Worm (Caenorhabditis elegans): ENCODE measurements around the gene C37C3.9.

The C37C3.9 gene

ce11 chrV:7822655-7823054 is 31.8 kb downstream of the C37C3.9 start:
- TF ChIP-seq B0310.2 (tag; optimal IDR thresholded peaks at IDR 0.05) (no peak), tbx-37 (GFP tag; conservative IDR thresholded peaks at IDR 0.05) (no peak), aly-1 (tag; optimal IDR thresholded peaks at IDR 0.05) (no peak), F13C5.2 (tag; optimal IDR thresholded peaks at IDR 0.05) (no peak), hmbx-1 (tag; optimal IDR thresholded peaks at IDR 0.05) (no peak)

ce11 chrV:7820270-7820669 is 34.2 kb downstream of the C37C3.9 start, which contains the start of gene lbp-4:
Gene lbp-4 (plus strand): TSS chrV:7820578.
- peak; percentile 4; the same call in 1 of the 2 replicates for TF ChIP-seq flt-1 (GFP tag; IDR thresholded peaks at IDR 0.05)
- peak; percentile 3 for TF ChIP-seq ets-7 (tag; optimal IDR thresholded peaks at IDR 0.05)
- TF ChIP-seq hmbx-1 (tag; optimal IDR thresholded peaks at IDR 0.05) = no peak

DNA sequence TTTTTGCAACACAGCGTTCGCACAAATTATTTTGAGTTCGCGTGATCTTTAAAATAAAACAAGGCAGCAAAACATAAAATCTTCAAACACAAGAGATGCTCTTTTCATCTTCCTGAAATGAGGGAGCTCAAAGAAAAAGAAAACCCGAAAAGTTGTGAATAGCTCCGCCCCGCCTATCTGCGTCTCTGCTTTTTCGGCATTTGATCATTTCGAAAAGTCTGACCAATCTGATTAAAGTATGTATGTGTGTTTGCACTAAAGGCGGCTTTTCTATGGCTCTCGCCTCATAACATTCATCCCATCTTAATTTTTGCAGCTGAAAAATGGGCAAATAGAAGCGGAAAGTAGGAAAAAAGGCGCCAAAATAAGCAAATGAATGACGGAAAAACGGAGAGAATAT is 34.9 kb downstream of the C37C3.9 start:
- no peak for TF ChIP-seq ceh-36 (tag; optimal IDR thresholded peaks at IDR 0.05)
- no peak for TF ChIP-seq aly-1 (tag; optimal IDR thresholded peaks at IDR 0.05)
- no peak for TF ChIP-seq scrt-1 (GFP tag; IDR thresholded peaks at IDR 0.05)
- TF ChIP-seq tbx-37 (GFP tag; conservative IDR thresholded peaks at IDR 0.05) = no peak
- TF ChIP-seq ets-7 (tag; optimal IDR thresholded peaks at IDR 0.05) = no peak

DNA sequence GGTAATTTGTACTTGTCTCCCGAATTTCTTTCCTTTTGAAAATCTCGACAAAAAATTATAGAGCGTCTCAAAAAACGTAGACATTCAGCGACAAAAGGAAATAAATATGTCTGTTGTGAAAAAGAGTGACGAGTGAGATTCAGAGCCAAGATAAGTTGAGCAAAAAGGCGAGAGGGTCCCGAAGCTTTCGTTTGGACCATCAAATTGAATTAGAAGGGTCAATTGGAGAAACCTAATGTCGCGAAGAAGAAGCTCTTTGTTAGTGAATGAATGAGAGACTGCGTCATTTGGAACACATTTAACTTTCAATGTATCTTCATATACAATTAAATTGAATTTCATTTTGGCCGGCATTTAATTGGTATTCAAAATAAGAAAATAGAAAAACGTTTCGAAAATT is 38.0 kb downstream of the C37C3.9 start:
- TF ChIP-seq ets-7 (tag; optimal IDR thresholded peaks at IDR 0.05) (no peak), ama-1 (optimal IDR thresholded peaks at IDR 0.05) (no peak), hnd-1 (tag; optimal IDR thresholded peaks at IDR 0.05) (no peak), flt-1 (GFP tag; IDR thresholded peaks at IDR 0.05) (no peak), sea-1 (GFP tag; conservative IDR thresholded peaks at IDR 0.05) (no peak), scrt-1 (GFP tag; IDR thresholded peaks at IDR 0.05) (no peak)

- TF ChIP-seq hmg-4 (GFP tag; optimal IDR thresholded peaks at IDR 0.05) = no peak
- no peak for TF ChIP-seq tbx-37 (GFP tag; conservative IDR thresholded peaks at IDR 0.05)
- TF ChIP-seq flt-1 (GFP tag; IDR thresholded peaks at IDR 0.05) = no peak
- no peak for TF ChIP-seq ceh-13 (GFP tag; optimal IDR thresholded peaks at IDR 0.05)
- no peak for TF ChIP-seq sea-1 (GFP tag; conservative IDR thresholded peaks at IDR 0.05)
- TF ChIP-seq hmbx-1 (tag; optimal IDR thresholded peaks at IDR 0.05) = no peak
- TF ChIP-seq ets-7 (tag; optimal IDR thresholded peaks at IDR 0.05) = no peak
- no peak for TF ChIP-seq B0310.2 (tag; optimal IDR thresholded peaks at IDR 0.05)
- no peak for TF ChIP-seq ceh-36 (tag; optimal IDR thresholded peaks at IDR 0.05)
- TF ChIP-seq scrt-1 (GFP tag; IDR thresholded peaks at IDR 0.05) = no peak
- TF ChIP-seq pes-1 (GFP tag; IDR thresholded peaks at IDR 0.05) = no peak
Measured at ce11 chrV:7814601-7815000, 39.9 kb downstream of the C37C3.9 start, which contains the start of gene ZK742.6. Gene ZK742.6 (minus strand): TSS chrV:7814942.

DNA sequence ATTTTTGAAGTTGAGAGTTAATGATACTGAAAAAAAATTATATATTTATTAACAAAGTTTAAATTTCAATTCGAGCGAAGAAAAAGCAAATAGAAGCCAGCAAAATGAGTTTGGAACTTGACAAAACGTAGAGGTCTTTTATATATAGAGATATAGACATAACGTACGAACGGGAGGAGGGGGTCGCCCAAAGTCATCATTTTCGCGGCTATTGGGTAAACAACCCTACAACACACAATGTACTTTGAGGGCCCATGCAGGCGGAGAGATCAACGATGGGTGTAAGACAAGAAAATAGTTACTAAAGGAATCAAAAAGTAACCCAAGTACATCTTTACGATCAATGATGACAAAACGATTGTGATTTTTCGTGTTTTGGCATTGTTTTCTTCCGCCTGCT is 42.7 kb downstream of the C37C3.9 start, which contains the start of gene ZK742.4:
Gene ZK742.4 (minus strand): TSS at position 35 of the 400 bp plus-strand sequence.
- no peak for TF ChIP-seq aly-1 (tag; optimal IDR thresholded peaks at IDR 0.05)
- no peak for TF ChIP-seq scrt-1 (GFP tag; IDR thresholded peaks at IDR 0.05)
- no peak for TF ChIP-seq ama-1 (optimal IDR thresholded peaks at IDR 0.05)
- no peak for TF ChIP-seq sea-1 (GFP tag; conservative IDR thresholded peaks at IDR 0.05)
- TF ChIP-seq tbx-11 (GFP tag; IDR thresholded peaks at IDR 0.05) = no peak
- no peak for TF ChIP-seq flt-1 (GFP tag; IDR thresholded peaks at IDR 0.05)
- no peak for TF ChIP-seq hmbx-1 (tag; optimal IDR thresholded peaks at IDR 0.05)
- TF ChIP-seq tra-4 (tag; optimal IDR thresholded peaks at IDR 0.05) = no peak
- TF ChIP-seq pes-1 (GFP tag; IDR thresholded peaks at IDR 0.05) = no peak
- no peak for TF ChIP-seq tbx-37 (GFP tag; conservative IDR thresholded peaks at IDR 0.05)
- TF ChIP-seq ceh-13 (GFP tag; optimal IDR thresholded peaks at IDR 0.05) = no peak
- TF ChIP-seq ets-7 (tag; optimal IDR thresholded peaks at IDR 0.05) = no peak
- TF ChIP-seq hnd-1 (tag; optimal IDR thresholded peaks at IDR 0.05) = no peak

DNA sequence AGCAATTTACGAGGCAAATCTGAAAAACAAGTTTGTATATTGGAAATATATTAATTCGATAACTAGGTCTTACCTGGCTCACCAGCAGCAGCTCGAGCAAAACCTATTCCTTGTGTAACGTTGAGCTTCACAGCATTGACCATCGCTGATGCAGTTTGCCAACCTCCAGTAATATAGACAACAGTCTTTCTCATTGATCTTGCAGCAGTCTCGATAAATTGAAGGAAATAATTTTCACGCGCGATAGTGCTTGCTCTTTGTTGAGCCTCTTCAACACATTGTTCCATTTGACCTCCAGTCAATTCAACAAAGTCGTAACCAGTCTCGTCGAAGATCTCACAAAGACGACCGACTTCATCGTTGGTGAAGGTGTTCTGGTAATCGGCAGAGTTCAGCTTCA is 43.9 kb downstream of the C37C3.9 start:
- TF ChIP-seq F13C5.2 (tag; optimal IDR thresholded peaks at IDR 0.05) (no peak), ama-1 (optimal IDR thresholded peaks at IDR 0.05) (no peak)

DNA sequence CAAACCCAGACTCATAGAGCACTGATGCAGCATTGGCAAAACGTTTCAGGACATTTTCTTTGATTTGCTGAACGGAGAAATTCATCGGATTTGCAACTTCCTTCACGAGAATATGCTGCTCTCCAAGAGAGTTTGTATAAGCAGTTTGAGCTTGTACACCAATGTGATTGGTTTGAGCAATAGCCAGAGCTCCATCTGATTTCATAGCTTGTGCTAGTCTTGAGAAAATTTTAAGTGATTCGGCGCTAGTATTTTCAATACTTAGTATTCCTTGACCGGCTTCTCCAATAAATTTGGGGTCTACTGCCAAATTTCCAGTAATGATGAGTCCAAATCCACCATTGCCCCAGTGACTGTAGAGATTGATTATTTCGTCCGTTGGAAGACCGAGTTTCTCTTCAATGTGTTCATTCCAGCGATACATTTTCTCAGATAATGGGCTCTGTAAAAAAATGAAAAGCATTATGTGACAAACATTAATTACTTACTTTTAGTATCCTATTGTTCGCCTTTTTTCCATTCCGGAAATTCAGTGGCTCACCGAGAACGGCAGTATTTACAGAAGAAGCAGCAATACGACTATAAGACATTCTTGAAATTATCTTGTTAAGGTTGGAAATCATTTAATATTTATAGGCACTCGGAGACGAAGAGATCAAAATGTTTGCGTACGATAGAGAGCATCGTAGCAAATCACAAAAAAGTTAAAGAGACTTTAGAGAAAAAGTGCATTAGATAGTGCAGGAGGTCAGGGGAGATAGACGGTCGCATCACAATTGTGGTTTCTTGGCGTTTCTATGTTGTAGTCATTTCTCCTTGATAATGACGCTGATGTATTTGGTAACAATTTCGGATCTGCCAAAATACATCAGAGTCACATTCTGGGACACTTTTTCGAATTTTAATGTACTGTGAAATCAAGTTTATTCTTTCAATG is 44.9 kb downstream of the C37C3.9 start, which contains the start of gene ZK742.3:
Gene ZK742.3 (minus strand): TSS at position 593 of the 937 bp plus-strand sequence.
- TF ChIP-seq scrt-1 (GFP tag; IDR thresholded peaks at IDR 0.05) (no peak), B0310.2 (tag; optimal IDR thresholded peaks at IDR 0.05) (no peak), F13C5.2 (tag; optimal IDR thresholded peaks at IDR 0.05) (no peak), flt-1 (GFP tag; IDR thresholded peaks at IDR 0.05) (no peak), ceh-36 (tag; optimal IDR thresholded peaks at IDR 0.05) (no peak), sea-1 (GFP tag; conservative IDR thresholded peaks at IDR 0.05) (no peak), hmg-4 (GFP tag; optimal IDR thresholded peaks at IDR 0.05) (no peak), hnd-1 (tag; optimal IDR thresholded peaks at IDR 0.05) (no peak), ceh-13 (GFP tag; optimal IDR thresholded peaks at IDR 0.05) (no peak), ama-1 (optimal IDR thresholded peaks at IDR 0.05) (no peak)

DNA sequence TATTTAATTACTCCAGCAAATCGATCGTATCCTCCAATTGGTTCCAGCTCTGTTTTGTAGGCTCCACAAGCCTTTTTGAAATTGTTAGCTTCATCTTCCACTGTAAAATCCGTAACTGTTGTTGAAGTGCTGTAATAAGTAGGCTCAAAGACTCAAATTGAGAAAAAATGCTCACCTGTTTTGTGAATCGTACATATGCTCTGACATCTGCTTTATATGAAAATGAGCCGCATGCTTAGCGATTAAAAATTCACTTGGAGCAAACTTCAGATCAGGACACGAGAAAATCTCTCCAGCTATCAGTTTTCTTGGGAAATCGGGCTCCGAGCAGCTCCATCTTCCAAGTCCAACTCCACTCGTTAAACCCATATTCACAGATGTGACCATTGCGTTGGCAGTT is 46.1 kb downstream of the C37C3.9 start:
- no peak for TF ChIP-seq pes-1 (GFP tag; IDR thresholded peaks at IDR 0.05)
- TF ChIP-seq ets-7 (tag; optimal IDR thresholded peaks at IDR 0.05) = no peak
- no peak for TF ChIP-seq F13C5.2 (tag; optimal IDR thresholded peaks at IDR 0.05)
- TF ChIP-seq flt-1 (GFP tag; IDR thresholded peaks at IDR 0.05) = no peak
- no peak for TF ChIP-seq tbx-37 (GFP tag; conservative IDR thresholded peaks at IDR 0.05)

Measured in whole organism, early embryonic.